Fruit fly (Drosophila melanogaster): ENCODE data around the gene kuk.
A peak's percentile ranks its signal among the peaks of the same experiment; 100 is the strongest.

Gene kuk

DNA sequence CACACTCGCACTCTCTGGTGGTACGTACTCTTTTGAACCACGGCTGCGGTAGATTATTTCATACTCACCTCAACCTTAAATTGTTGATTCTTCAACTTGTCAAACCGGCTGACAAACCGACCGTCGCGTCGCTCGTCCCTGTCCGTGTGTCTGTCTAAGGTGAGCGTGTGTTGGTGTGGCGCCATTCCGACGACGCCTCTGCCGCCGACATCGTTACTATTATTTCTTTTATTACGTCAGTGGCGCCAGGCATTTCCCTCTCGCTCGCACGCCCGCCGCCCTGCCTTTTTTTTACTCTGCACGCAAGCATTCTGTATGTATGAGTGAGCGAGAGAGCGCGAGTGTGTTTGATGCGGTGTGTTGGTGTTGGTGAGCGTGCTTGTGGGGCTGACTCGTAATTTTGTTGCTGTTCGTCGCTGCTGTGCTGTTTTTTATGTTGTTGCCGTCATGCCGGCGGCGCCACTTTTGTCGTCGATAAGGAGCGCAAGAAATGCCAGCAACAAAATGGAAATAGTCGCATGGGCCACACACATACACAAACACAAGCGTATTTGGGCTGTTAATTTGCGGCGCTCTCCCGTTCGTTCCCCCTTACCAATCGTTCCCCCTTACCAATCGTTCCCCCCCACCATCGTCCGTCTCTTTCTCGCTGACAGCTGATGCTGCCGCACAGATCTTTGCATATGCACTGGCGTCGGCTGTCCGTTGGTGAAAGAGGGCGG lies 23.7 kb upstream of the kuk start (continued):
- TF ChIP-seq Hr39 (GFP tag; optimal IDR thresholded peaks at IDR 0.05) (no peak), esn (GFP tag; optimal IDR thresholded peaks at IDR 0.05) (peak; percentile 28), fd59A (GFP tag; optimal IDR thresholded peaks at IDR 0.05) (peak; percentile 5), Sox15 (GFP tag; optimal IDR thresholded peaks at IDR 0.05) (no peak), acj6 (GFP tag; optimal IDR thresholded peaks at IDR 0.05) (no peak), CG8632 (GFP tag; optimal IDR thresholded peaks at IDR 0.05) (no peak), Lpt (GFP tag; optimal IDR thresholded peaks at IDR 0.05) (peak; percentile 70), CG11762 (GFP tag; optimal IDR thresholded peaks at IDR 0.05; ENCODE audit: insufficient read depth) (no peak), CG34406 (GFP tag; optimal IDR thresholded peaks at IDR 0.05) (no peak), OdsH (GFP tag; optimal IDR thresholded peaks at IDR 0.05) (peak; percentile 1), Hr38 (GFP tag; optimal IDR thresholded peaks at IDR 0.05) (no peak), Ets96B (tag; optimal IDR thresholded peaks at IDR 0.05) (peak; percentile 53), ss (GFP tag; optimal IDR thresholded peaks at IDR 0.05) (peak; percentile 88 to 99), CG8119 (GFP tag; IDR thresholded peaks at IDR 0.05) (peak; percentile 61), dac (GFP tag; optimal IDR thresholded peaks at IDR 0.05) (peak; percentile 13), eg (GFP tag; IDR thresholded peaks at IDR 0.05) (peak; percentile 71), Sox102F (GFP tag; optimal IDR thresholded peaks at IDR 0.05) (peak; percentile 40), dsx (GFP tag; optimal IDR thresholded peaks at IDR 0.05; ENCODE audit: poor library complexity, severe bottlenecking) (peak; percentile 84), salr (GFP tag; optimal IDR thresholded peaks at IDR 0.05) (no peak), CG11294 (GFP tag; IDR thresholded peaks at IDR 0.05) (no peak), Eip75B (GFP tag; optimal IDR thresholded peaks at IDR 0.05) (peak; percentile 55), CG32006 (GFP tag; optimal IDR thresholded peaks at IDR 0.05) (peak; percentile 34), cyc (GFP tag; optimal IDR thresholded peaks at IDR 0.05) (no peak), CG6808 (GFP tag; optimal IDR thresholded peaks at IDR 0.05) (peak; percentile 69), CG6792 (GFP tag; optimal IDR thresholded peaks at IDR 0.05) (no peak), lz (GFP tag; optimal IDR thresholded peaks at IDR 0.05) (no peak), spab (GFP tag; optimal IDR thresholded peaks at IDR 0.05) (peak; percentile 21), CG10669 (GFP tag; optimal IDR thresholded peaks at IDR 0.05) (no peak)

DNA sequence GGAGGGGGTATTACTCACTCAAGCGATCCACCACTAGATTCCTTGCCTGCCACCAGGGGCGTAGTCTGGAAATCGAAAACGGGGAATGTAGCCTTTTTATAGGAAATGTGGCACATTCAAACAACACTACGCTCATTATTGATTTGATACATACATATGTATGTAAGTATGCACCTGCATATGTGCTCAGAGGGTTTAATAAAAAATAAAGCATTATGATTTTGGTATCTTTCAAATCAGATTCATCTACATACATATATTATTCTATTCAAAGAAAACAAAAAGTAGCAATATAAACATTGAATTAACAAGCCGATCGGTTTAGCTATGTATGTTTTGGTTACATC lies 23.2 kb upstream of the kuk start:
- TF ChIP-seq Smox (GFP tag; optimal IDR thresholded peaks at IDR 0.05) (no peak), CG6792 (GFP tag; optimal IDR thresholded peaks at IDR 0.05) (no peak), svp (GFP tag) (peak; percentile 29), acj6 (GFP tag; optimal IDR thresholded peaks at IDR 0.05) (peak; percentile 35), ss (GFP tag; optimal IDR thresholded peaks at IDR 0.05) (no peak), CG1621 (tag; optimal IDR thresholded peaks at IDR 0.05) (no peak), CG8119 (GFP tag; IDR thresholded peaks at IDR 0.05) (peak; percentile 20; the same call in 1 of the 3 replicates), vri (GFP tag; optimal IDR thresholded peaks at IDR 0.05) (no peak), Eip78C (GFP tag) (peak; percentile 89), Eip93F (GFP tag; optimal IDR thresholded peaks at IDR 0.05) (no peak), CG8319 (GFP tag; optimal IDR thresholded peaks at IDR 0.05) (no peak), Sox14 (GFP tag; optimal IDR thresholded peaks at IDR 0.05) (peak; percentile 46), CG11294 (GFP tag; IDR thresholded peaks at IDR 0.05) (no peak), Sox102F (GFP tag; optimal IDR thresholded peaks at IDR 0.05) (no peak), cyc (GFP tag; optimal IDR thresholded peaks at IDR 0.05) (peak; percentile 20), CG32006 (GFP tag; optimal IDR thresholded peaks at IDR 0.05) (peak; percentile 73), fd85E (GFP tag; optimal IDR thresholded peaks at IDR 0.05) (no peak), CG6276 (GFP tag; optimal IDR thresholded peaks at IDR 0.05) (no peak), CG31627 (GFP tag; optimal IDR thresholded peaks at IDR 0.05) (no peak), CG7368 (GFP tag; optimal IDR thresholded peaks at IDR 0.05) (no peak), topi (GFP tag; optimal IDR thresholded peaks at IDR 0.05) (peak; percentile 20), CG15336 (GFP tag; IDR thresholded peaks at IDR 0.05) (no peak), CG3919 (GFP tag; optimal IDR thresholded peaks at IDR 0.05) (peak; percentile 55), Eip75B (GFP tag; optimal IDR thresholded peaks at IDR 0.05) (peak; percentile 21), CG6854 (GFP tag; optimal IDR thresholded peaks at IDR 0.05) (no peak), Hr4 (GFP tag; optimal IDR thresholded peaks at IDR 0.05) (peak; percentile 65), Lpt (GFP tag; optimal IDR thresholded peaks at IDR 0.05) (no peak), Ets96B (tag; optimal IDR thresholded peaks at IDR 0.05) (peak; percentile 49), Hr39 (GFP tag; optimal IDR thresholded peaks at IDR 0.05) (peak; percentile 1), fkh (GFP tag; optimal IDR thresholded peaks at IDR 0.05) (no peak), OdsH (GFP tag; optimal IDR thresholded peaks at IDR 0.05) (peak; percentile 53), Ets21C (GFP tag; optimal IDR thresholded peaks at IDR 0.05) (peak; percentile 2), CG6808 (GFP tag; optimal IDR thresholded peaks at IDR 0.05) (peak; percentile 59), dac (GFP tag; optimal IDR thresholded peaks at IDR 0.05) (no peak), CG11762 (GFP tag; optimal IDR thresholded peaks at IDR 0.05; ENCODE audit: insufficient read depth) (no peak), Gug (GFP tag; IDR thresholded peaks at IDR 0.05) (no peak)

Data from whole organism, prepupa.